Worm (Caenorhabditis elegans): ENCODE measurements around the gene npr-8.

Gene npr-8

ce11 chrX:7334302-7334724 is 42.8 kb upstream of the npr-8 start, which contains the start of gene epg-7 (continued):
- TF ChIP-seq nhr-23 (tag; optimal IDR thresholded peaks at IDR 0.05) (peak; percentile 98), zag-1 (tag; optimal IDR thresholded peaks at IDR 0.05) (peak; percentile 15), mml-1 (tag; optimal IDR thresholded peaks at IDR 0.05) (peak; percentile 82), daf-12 (tag; optimal IDR thresholded peaks at IDR 0.05) (no peak), jun-1 (tag; optimal IDR thresholded peaks at IDR 0.05) (peak; percentile 96), snpc-4 (tag; optimal IDR thresholded peaks at IDR 0.05) (peak; percentile 66), fos-1 (tag; optimal IDR thresholded peaks at IDR 0.05) (peak; percentile 9), ama-1 (optimal IDR thresholded peaks at IDR 0.05) (peak; percentile 57), unc-62 (GFP tag; optimal IDR thresholded peaks at IDR 0.05) (peak; percentile 56), ZK546.5 (tag; optimal IDR thresholded peaks at IDR 0.05) (no peak)

ce11 chrX:7340394-7340793 is 36.7 kb upstream of the npr-8 start:
- TF ChIP-seq nhr-237 (tag; optimal IDR thresholded peaks at IDR 0.05) (no peak), sea-2 (GFP tag; optimal IDR thresholded peaks at IDR 0.05) (no peak), pqm-1 (tag; optimal IDR thresholded peaks at IDR 0.05) (no peak), aly-2 (tag; optimal IDR thresholded peaks at IDR 0.05) (no peak), fkh-10 (GFP tag; optimal IDR thresholded peaks at IDR 0.05) (no peak), pha-4 (tag; optimal IDR thresholded peaks at IDR 0.05) (peak; percentile 10), mdl-1 (tag; optimal IDR thresholded peaks at IDR 0.05) (no peak), nfya-1 (tag; optimal IDR thresholded peaks at IDR 0.05; ENCODE audit: insufficient read depth) (peak; percentile 2), elt-1 (tag; optimal IDR thresholded peaks at IDR 0.05) (peak; percentile 22), eor-1 (tag; optimal IDR thresholded peaks at IDR 0.05) (no peak), hmg-11 (tag; optimal IDR thresholded peaks at IDR 0.05) (peak; percentile 17), unc-39 (tag; optimal IDR thresholded peaks at IDR 0.05) (no peak)

ce11 chrX:7340915-7341559 is 36.1 kb upstream of the npr-8 start, which contains the start of gene C07D8.6:
TSS of gene C07D8.6 (plus strand) at chrX:7341509.
- TF ChIP-seq nhr-76 (tag; optimal IDR thresholded peaks at IDR 0.05): no peak
- TF ChIP-seq elt-3 (tag; optimal IDR thresholded peaks at IDR 0.05): no peak
- TF ChIP-seq nfya-1 (tag; optimal IDR thresholded peaks at IDR 0.05; ENCODE audit: insufficient read depth): peak; percentile 36
- TF ChIP-seq sea-2 (GFP tag; optimal IDR thresholded peaks at IDR 0.05): no peak
- TF ChIP-seq zag-1 (tag; optimal IDR thresholded peaks at IDR 0.05): no peak
- TF ChIP-seq nhr-12 (tag; optimal IDR thresholded peaks at IDR 0.05): no peak
- no peak for TF ChIP-seq R02D3.7 (tag; optimal IDR thresholded peaks at IDR 0.05)
- TF ChIP-seq elt-1 (tag; optimal IDR thresholded peaks at IDR 0.05): no peak
- no peak for TF ChIP-seq nhr-67 (tag; optimal IDR thresholded peaks at IDR 0.05)
- no peak for TF ChIP-seq lin-15B (tag; optimal IDR thresholded peaks at IDR 0.05)
- no peak for TF ChIP-seq mdl-1 (tag; optimal IDR thresholded peaks at IDR 0.05)
- no peak for TF ChIP-seq ztf-4 (tag; optimal IDR thresholded peaks at IDR 0.05)
- no peak for TF ChIP-seq lin-39 (tag; optimal IDR thresholded peaks at IDR 0.05)
- TF ChIP-seq lsy-12 (tag; optimal IDR thresholded peaks at IDR 0.05): no peak
- TF ChIP-seq ceh-9 (tag; optimal IDR thresholded peaks at IDR 0.05): no peak
- no peak for TF ChIP-seq ceh-16 (tag; optimal IDR thresholded peaks at IDR 0.05)
- TF ChIP-seq unc-62 (GFP tag; optimal IDR thresholded peaks at IDR 0.05): no peak
- TF ChIP-seq unc-39 (tag; optimal IDR thresholded peaks at IDR 0.05): no peak
- TF ChIP-seq nhr-77 (tag; optimal IDR thresholded peaks at IDR 0.05): peak; percentile 8
- TF ChIP-seq tbx-2 (tag; optimal IDR thresholded peaks at IDR 0.05): no peak
- TF ChIP-seq eor-1 (tag; optimal IDR thresholded peaks at IDR 0.05): no peak
- TF ChIP-seq fos-1 (tag; optimal IDR thresholded peaks at IDR 0.05): no peak
- TF ChIP-seq pqm-1 (tag; optimal IDR thresholded peaks at IDR 0.05): peak; percentile 92
- no peak for TF ChIP-seq ceh-82 (tag; optimal IDR thresholded peaks at IDR 0.05)
- peak; percentile 88 for TF ChIP-seq skn-1 (tag; optimal IDR thresholded peaks at IDR 0.05)
- no peak for TF ChIP-seq fkh-10 (GFP tag; optimal IDR thresholded peaks at IDR 0.05)
- TF ChIP-seq ZK546.5 (tag; optimal IDR thresholded peaks at IDR 0.05): no peak
- no peak for TF ChIP-seq ceh-28 (tag; optimal IDR thresholded peaks at IDR 0.05)
- no peak for TF ChIP-seq nhr-28 (tag; optimal IDR thresholded peaks at IDR 0.05)
- no peak for TF ChIP-seq mml-1 (tag; optimal IDR thresholded peaks at IDR 0.05)
- no peak for TF ChIP-seq snpc-4 (tag; optimal IDR thresholded peaks at IDR 0.05)
- TF ChIP-seq nhr-25 (tag; optimal IDR thresholded peaks at IDR 0.05): no peak
- TF ChIP-seq daf-12 (tag; optimal IDR thresholded peaks at IDR 0.05): no peak
- TF ChIP-seq pha-4 (tag; optimal IDR thresholded peaks at IDR 0.05): peak; percentile 26
- TF ChIP-seq elt-2 (tag; optimal IDR thresholded peaks at IDR 0.05): peak; percentile 97
- TF ChIP-seq hmg-11 (tag; optimal IDR thresholded peaks at IDR 0.05): no peak
- no peak for TF ChIP-seq ama-1 (optimal IDR thresholded peaks at IDR 0.05)
- TF ChIP-seq nhr-237 (tag; optimal IDR thresholded peaks at IDR 0.05): no peak
- no peak for TF ChIP-seq fkh-2 (tag; optimal IDR thresholded peaks at IDR 0.05)
- peak; percentile 26 for TF ChIP-seq jun-1 (tag; optimal IDR thresholded peaks at IDR 0.05)
- TF ChIP-seq egl-27 (tag; optimal IDR thresholded peaks at IDR 0.05): no peak
- TF ChIP-seq nhr-43 (tag; optimal IDR thresholded peaks at IDR 0.05; ENCODE audit: poor library complexity, severe bottlenecking): no peak
- TF ChIP-seq egl-5 (tag; optimal IDR thresholded peaks at IDR 0.05): no peak
- TF ChIP-seq nhr-11 (tag; optimal IDR thresholded peaks at IDR 0.05): no peak
- no peak for TF ChIP-seq nhr-23 (tag; optimal IDR thresholded peaks at IDR 0.05)
- no peak for TF ChIP-seq aly-2 (tag; optimal IDR thresholded peaks at IDR 0.05)
